Worm (Caenorhabditis elegans): ENCODE measurements around the gene srx-117.

srx-117 gene

DNA sequence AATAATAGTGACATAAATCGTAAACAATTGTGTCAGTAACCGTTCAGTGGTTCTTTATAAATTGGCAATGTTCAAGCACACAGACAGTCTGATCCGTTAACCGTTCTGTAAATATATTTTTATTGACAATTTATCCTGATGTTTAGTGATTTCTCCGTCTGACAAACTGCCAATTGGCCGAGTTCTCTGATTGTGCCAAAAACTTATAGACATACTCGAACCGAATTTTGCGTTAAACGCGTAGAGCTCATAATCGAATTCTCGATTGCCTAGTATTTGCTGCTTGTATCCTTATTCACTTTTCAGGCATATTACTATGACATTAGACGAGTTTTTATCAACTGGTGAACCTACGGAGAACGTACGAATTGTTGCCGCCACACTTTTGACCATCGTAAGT is at the start of gene srx-117:
Gene srx-117, plus strand, starts transcription at position 301 of the 400 bp plus-strand sequence.
- TF ChIP-seq C38D4.7 (GFP tag; optimal IDR thresholded peaks at IDR 0.05): no peak
- no peak for TF ChIP-seq pqm-1 (tag; optimal IDR thresholded peaks at IDR 0.05)
- TF ChIP-seq ama-1 (optimal IDR thresholded peaks at IDR 0.05): no peak
- TF ChIP-seq zip-5 (tag; optimal IDR thresholded peaks at IDR 0.05): no peak
- TF ChIP-seq ets-4 (tag; optimal IDR thresholded peaks at IDR 0.05): no peak
- TF ChIP-seq ceh-22 (tag; optimal IDR thresholded peaks at IDR 0.05): no peak
- no peak for TF ChIP-seq pax-1 (tag; optimal IDR thresholded peaks at IDR 0.05)
- no peak for TF ChIP-seq elt-4 (tag; optimal IDR thresholded peaks at IDR 0.05)
- no peak for TF ChIP-seq hlh-6 (tag; optimal IDR thresholded peaks at IDR 0.05)
- TF ChIP-seq ceh-6 (GFP tag; optimal IDR thresholded peaks at IDR 0.05): no peak
- no peak for TF ChIP-seq hlh-13 (GFP tag; optimal IDR thresholded peaks at IDR 0.05)
- TF ChIP-seq unc-3 (GFP tag; conservative IDR thresholded peaks at IDR 0.05): no peak
- no peak for TF ChIP-seq unc-3 (tag; optimal IDR thresholded peaks at IDR 0.05)
- no peak for TF ChIP-seq ceh-31 (tag; optimal IDR thresholded peaks at IDR 0.05)
- no peak for TF ChIP-seq rnt-1 (tag; optimal IDR thresholded peaks at IDR 0.05)
- no peak for TF ChIP-seq ref-2 (tag; optimal IDR thresholded peaks at IDR 0.05)
- no peak for TF ChIP-seq elt-2 (tag; optimal IDR thresholded peaks at IDR 0.05)

DNA sequence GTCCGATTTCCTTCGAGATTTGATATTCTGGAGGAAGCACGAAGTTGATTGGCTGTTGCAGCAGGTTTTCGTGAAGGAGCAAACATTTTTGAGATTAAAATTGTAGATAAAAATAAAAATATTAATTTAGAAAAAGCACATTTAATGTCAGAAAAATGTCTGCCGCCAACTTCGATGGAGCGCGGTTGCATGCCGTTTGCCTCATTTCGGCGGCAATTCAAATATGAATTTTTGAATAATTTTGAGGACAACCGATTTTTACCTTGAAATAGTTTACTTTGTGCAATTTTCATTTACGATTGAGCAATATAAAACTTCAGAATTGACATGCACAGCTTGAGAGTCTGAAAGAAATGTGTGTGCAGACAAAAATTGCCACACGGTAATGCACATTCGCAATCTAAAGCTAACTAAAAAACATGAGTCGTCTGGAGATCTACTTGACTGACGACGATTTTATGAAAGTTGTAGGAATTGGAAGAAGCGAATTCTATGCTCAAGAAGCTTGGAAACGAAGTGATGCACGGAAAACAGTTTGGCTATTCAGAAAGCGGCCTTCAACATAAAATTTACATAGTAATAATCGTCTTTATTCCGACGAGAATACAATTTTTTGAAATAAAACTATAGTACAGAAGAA is 47.8 kb upstream of the srx-117 start, which contains the start of gene zhit-1:
Gene zhit-1, minus strand, starts transcription at position 161 of the 640 bp plus-strand sequence.
- TF ChIP-seq pax-1 (tag; optimal IDR thresholded peaks at IDR 0.05) (no peak), sox-4 (tag; optimal IDR thresholded peaks at IDR 0.05) (no peak)

DNA sequence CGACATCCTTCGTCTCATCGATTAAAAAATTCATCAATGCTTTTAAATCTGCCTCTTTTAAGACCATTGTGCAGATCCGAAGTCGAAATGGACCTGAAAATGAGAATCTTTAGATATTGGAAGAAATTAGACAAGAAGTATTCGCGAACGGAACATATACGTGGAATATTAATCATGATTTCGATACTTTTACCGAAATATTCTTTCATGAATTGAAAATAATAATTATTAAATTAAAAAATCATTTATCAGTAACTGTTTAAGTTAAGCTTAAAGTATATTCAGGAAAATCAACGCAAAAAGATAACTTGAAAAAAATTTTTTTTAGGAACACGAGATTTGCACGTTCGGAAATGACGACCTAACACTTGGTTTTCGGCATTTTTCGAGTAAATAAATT is 43.0 kb upstream of the srx-117 start, which contains the start of gene CD4.8:
Gene CD4.8, minus strand, starts transcription at position 101 of the 400 bp plus-strand sequence.
- TF ChIP-seq eyg-1 (tag; optimal IDR thresholded peaks at IDR 0.05) (no peak), gmeb-2 (tag; optimal IDR thresholded peaks at IDR 0.05) (no peak), ceh-6 (GFP tag; optimal IDR thresholded peaks at IDR 0.05) (no peak)

DNA sequence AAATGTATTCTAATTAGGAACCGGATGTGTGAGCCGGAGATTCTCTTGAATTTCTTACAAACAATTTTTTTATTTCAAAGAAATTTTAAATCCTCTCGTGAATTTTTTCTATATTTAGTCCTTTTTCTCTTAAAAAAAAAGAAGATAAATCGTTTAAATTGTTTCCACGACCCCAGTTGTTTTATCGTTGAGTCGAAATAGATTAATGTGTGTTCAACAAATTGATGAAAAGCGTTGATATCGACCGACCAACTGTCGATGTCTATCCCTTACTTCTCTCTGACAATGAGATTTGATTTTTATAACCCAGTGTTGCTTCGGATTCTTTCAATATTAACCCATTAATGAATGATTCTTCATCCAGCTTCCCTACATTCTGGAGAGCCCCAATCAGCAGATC is 38.0 kb upstream of the srx-117 start, which contains the start of gene CD4.1:
Gene CD4.1, plus strand, starts transcription at position 301 of the 400 bp plus-strand sequence.
- no peak for TF ChIP-seq eyg-1 (tag; optimal IDR thresholded peaks at IDR 0.05)
- TF ChIP-seq ceh-24 (tag; optimal IDR thresholded peaks at IDR 0.05): no peak
- TF ChIP-seq ceh-2 (tag; optimal IDR thresholded peaks at IDR 0.05): no peak
- no peak for TF ChIP-seq ama-1 (optimal IDR thresholded peaks at IDR 0.05)
- TF ChIP-seq ceh-14 (tag; optimal IDR thresholded peaks at IDR 0.05): no peak
- no peak for TF ChIP-seq ceh-19 (GFP tag; optimal IDR thresholded peaks at IDR 0.05)
- TF ChIP-seq che-1 (tag; optimal IDR thresholded peaks at IDR 0.05): no peak
- no peak for TF ChIP-seq ref-2 (tag; optimal IDR thresholded peaks at IDR 0.05)
- TF ChIP-seq gmeb-2 (tag; optimal IDR thresholded peaks at IDR 0.05): no peak
- no peak for TF ChIP-seq F13H6.1 (tag; optimal IDR thresholded peaks at IDR 0.05)
- TF ChIP-seq mec-3 (tag; optimal IDR thresholded peaks at IDR 0.05; ENCODE audit: borderline replicate concordance): no peak
- TF ChIP-seq fkh-10 (GFP tag; optimal IDR thresholded peaks at IDR 0.05): no peak
- TF ChIP-seq ceh-48 (tag; optimal IDR thresholded peaks at IDR 0.05): no peak
- no peak for TF ChIP-seq elt-2 (tag; optimal IDR thresholded peaks at IDR 0.05)
- TF ChIP-seq lin-11 (tag; optimal IDR thresholded peaks at IDR 0.05): no peak
- no peak for TF ChIP-seq hlh-13 (GFP tag; optimal IDR thresholded peaks at IDR 0.05)

DNA sequence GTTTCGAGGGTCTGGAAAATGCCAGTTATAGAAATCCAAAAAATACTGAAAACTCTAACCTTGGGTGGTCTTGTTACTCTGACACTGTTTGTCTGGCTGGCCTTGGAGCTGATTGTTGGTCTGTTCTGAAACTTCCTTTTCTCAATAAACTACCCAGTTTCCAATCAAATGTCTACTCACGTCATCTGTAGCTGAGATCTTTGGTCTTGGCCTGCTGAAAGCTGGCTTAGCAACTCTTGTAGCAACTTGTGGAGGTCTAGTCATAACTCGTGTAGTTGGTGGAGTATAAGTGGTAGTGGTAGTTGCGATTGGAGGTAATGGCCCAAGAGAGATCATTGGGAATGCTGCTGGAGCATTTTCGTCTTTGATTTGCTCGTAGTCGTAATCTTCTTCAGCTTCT is 34.1 kb upstream of the srx-117 start:
- TF ChIP-seq sdc-2 (tag; optimal IDR thresholded peaks at IDR 0.05): no peak
- TF ChIP-seq pax-1 (tag; optimal IDR thresholded peaks at IDR 0.05): no peak
- no peak for TF ChIP-seq hlh-30 (tag; optimal IDR thresholded peaks at IDR 0.05; ENCODE audit: insufficient read depth)
- TF ChIP-seq gmeb-2 (tag; optimal IDR thresholded peaks at IDR 0.05): no peak
- no peak for TF ChIP-seq F13H6.1 (tag; optimal IDR thresholded peaks at IDR 0.05)
- no peak for TF ChIP-seq ttx-3 (tag; optimal IDR thresholded peaks at IDR 0.05)
- TF ChIP-seq sox-2 (GFP tag; IDR thresholded peaks at IDR 0.05): no peak
